Worm (Caenorhabditis elegans): Measurements from ENCODE around the gene itr-1.

DNA sequence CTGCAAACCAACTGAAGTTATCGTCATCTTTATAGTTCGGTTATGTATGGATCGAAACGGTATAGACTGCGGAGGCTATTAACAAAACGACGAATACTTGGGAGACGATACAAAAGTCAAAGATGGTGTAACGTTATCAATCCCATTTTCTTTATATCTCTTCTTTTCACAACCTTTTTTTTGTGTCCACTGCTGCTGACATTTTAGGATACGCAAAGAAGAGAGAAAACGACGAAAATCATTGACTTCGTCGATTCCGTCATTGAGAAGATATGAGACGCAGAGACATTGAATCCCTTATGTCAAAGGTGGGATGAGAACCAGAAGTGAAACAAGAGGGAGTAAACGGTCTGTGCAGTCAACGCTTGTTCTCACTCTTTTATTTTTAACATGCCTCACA, 23.9 kb upstream of the itr-1 start, which contains the start of gene cima-1:
- TF ChIP-seq ztf-4 (tag; optimal IDR thresholded peaks at IDR 0.05), result no peak
- TF ChIP-seq nhr-25 (tag; optimal IDR thresholded peaks at IDR 0.05), result no peak
- TF ChIP-seq lin-13 (GFP tag; optimal IDR thresholded peaks at IDR 0.05), result no peak
- TF ChIP-seq nhr-10 (tag; optimal IDR thresholded peaks at IDR 0.05), result no peak
- TF ChIP-seq elt-3 (tag; optimal IDR thresholded peaks at IDR 0.05), result no peak
- TF ChIP-seq snpc-4 (tag; optimal IDR thresholded peaks at IDR 0.05), result no peak
- TF ChIP-seq nhr-237 (tag; optimal IDR thresholded peaks at IDR 0.05), result no peak
